Worm (Caenorhabditis elegans) whole organism, L3 larva: Measurements from ENCODE around the gene F08C6.18.

ENCODE experiments used
- ZK546.5 ChIP-seq: sonication (generic microtip); optimal IDR thresholded peaks from 2 replicates; lab custom pipeline; 2017; ENCODE audit warnings: missing biosample characterization, missing genetic modification characterization
- aly-2 ChIP-seq: fragments of 150-350 bp; optimal IDR thresholded peaks from 2 replicates; lab custom pipeline; 2014; ENCODE audit warnings: missing biosample characterization, missing genetic modification characterization
- ama-1 ChIP-seq: fragments of 150-350 bp; optimal IDR thresholded peaks from 2 replicates; lab custom pipeline; 2018
- ceh-28 ChIP-seq: fragments of 150-350 bp; optimal IDR thresholded peaks from 2 replicates; lab custom pipeline; 2014; ENCODE audit warnings: missing biosample characterization, missing genetic modification reagents, missing genetic modification characterization
- ceh-82 ChIP-seq: fragments of 150-350 bp; optimal IDR thresholded peaks from 2 replicates; lab custom pipeline; 2014; ENCODE audit warnings: missing biosample characterization, missing genetic modification characterization
- daf-12 ChIP-seq: fragments of 150-350 bp; optimal IDR thresholded peaks from 2 replicates; lab custom pipeline; 2014; ENCODE audit warnings: missing biosample characterization, missing genetic modification reagents, missing genetic modification characterization
- egl-27 ChIP-seq: sonication (generic microtip); optimal IDR thresholded peaks from 4 replicates; lab custom pipeline; 2017; ENCODE audit warnings: missing biosample characterization, missing genetic modification reagents, missing genetic modification characterization
- egl-5 ChIP-seq: fragments of 150-350 bp; optimal IDR thresholded peaks from 2 replicates; lab custom pipeline; 2017; ENCODE audit warnings: missing biosample characterization, missing genetic modification reagents, missing genetic modification characterization, inconsistent platforms
- elt-1 ChIP-seq: fragments of 150-350 bp; optimal IDR thresholded peaks from 2 replicates; lab custom pipeline; 2014; ENCODE audit warnings: missing biosample characterization, missing genetic modification characterization
- elt-2 ChIP-seq: sonication (generic microtip); optimal IDR thresholded peaks from 2 replicates; lab custom pipeline; 2016; ENCODE audit warnings: missing genetic modification reagents, mild to moderate bottlenecking, missing genetic modification characterization, missing compliant biosample characterization
- fkh-10 ChIP-seq: sonication (generic microtip); optimal IDR thresholded peaks from 2 replicates; lab custom pipeline; 2017; ENCODE audit warnings: missing biosample characterization, missing genetic modification reagents, missing genetic modification characterization
- fkh-2 ChIP-seq: fragments of 150-350 bp; optimal IDR thresholded peaks from 2 replicates; lab custom pipeline; 2014; ENCODE audit warnings: missing biosample characterization, missing genetic modification reagents, missing genetic modification characterization
- fos-1 ChIP-seq: fragments of 150-350 bp; optimal IDR thresholded peaks from 2 replicates; lab custom pipeline; 2014; ENCODE audit warnings: missing biosample characterization, missing genetic modification characterization
- jun-1 ChIP-seq: fragments of 150-350 bp; optimal IDR thresholded peaks from 2 replicates; lab custom pipeline; 2014; ENCODE audit warnings: missing biosample characterization, missing genetic modification reagents, missing genetic modification characterization
- lin-15B ChIP-seq: fragments of 150-350 bp; optimal IDR thresholded peaks from 2 replicates; lab custom pipeline; 2014; ENCODE audit warnings: missing biosample characterization, missing genetic modification characterization
- lsy-12 ChIP-seq: sonication (generic microtip); optimal IDR thresholded peaks from 2 replicates; lab custom pipeline; 2016; ENCODE audit warnings: mild to moderate bottlenecking, missing genetic modification characterization, missing compliant biosample characterization
- mdl-1 ChIP-seq: fragments of 150-350 bp; optimal IDR thresholded peaks from 2 replicates; lab custom pipeline; 2014; ENCODE audit warnings: missing biosample characterization, missing genetic modification characterization
- nfya-1 ChIP-seq: sonication (generic microtip); optimal IDR thresholded peaks from 2 replicates; lab custom pipeline; 2017; ENCODE audit warnings: missing genetic modification characterization, mild to moderate bottlenecking, missing compliant biosample characterization, antibody characterized with exemption, moderate library complexity; ENCODE audit not compliant: insufficient read depth
- nhr-11 ChIP-seq: fragments of 150-350 bp; optimal IDR thresholded peaks from 2 replicates; lab custom pipeline; 2014; ENCODE audit warnings: missing biosample characterization, missing genetic modification characterization
- nhr-23 ChIP-seq: fragments of 150-350 bp; optimal IDR thresholded peaks from 2 replicates; lab custom pipeline; 2014; ENCODE audit warnings: missing biosample characterization, missing genetic modification reagents, missing genetic modification characterization
- nhr-237 ChIP-seq: fragments of 150-350 bp; optimal IDR thresholded peaks from 2 replicates; lab custom pipeline; 2014; ENCODE audit warnings: missing biosample characterization, missing genetic modification characterization
- nhr-25 ChIP-seq: sonication (generic microtip); optimal IDR thresholded peaks from 2 replicates; lab custom pipeline; 2017; ENCODE audit warnings: missing biosample characterization, missing genetic modification characterization
- nhr-28 ChIP-seq: fragments of 150-350 bp; optimal IDR thresholded peaks from 2 replicates; lab custom pipeline; 2014; ENCODE audit warnings: missing biosample characterization, missing genetic modification characterization
- nhr-43 ChIP-seq: sonication (generic microtip); optimal IDR thresholded peaks from 2 replicates; lab custom pipeline; 2016; ENCODE audit warnings: mild to moderate bottlenecking, missing genetic modification characterization, missing compliant biosample characterization; ENCODE audit not compliant: poor library complexity, severe bottlenecking
- nhr-67 ChIP-seq: fragments of 150-350 bp; optimal IDR thresholded peaks from 2 replicates; lab custom pipeline; 2014; ENCODE audit warnings: missing biosample characterization, missing genetic modification characterization
- nhr-77 ChIP-seq: fragments of 150-350 bp; optimal IDR thresholded peaks from 2 replicates; lab custom pipeline; 2014; ENCODE audit warnings: missing biosample characterization, missing genetic modification characterization
- pqm-1 ChIP-seq: fragments of 150-350 bp; optimal IDR thresholded peaks from 2 replicates; lab custom pipeline; 2017; ENCODE audit warnings: missing biosample characterization, missing genetic modification characterization, inconsistent platforms
- sea-2 ChIP-seq: fragments of 150-350 bp; sonication (generic microtip); optimal IDR thresholded peaks from 4 replicates; lab custom pipeline; 2014; ENCODE audit warnings: missing biosample characterization, missing genetic modification reagents, missing genetic modification characterization
- zag-1 ChIP-seq: fragments of 150-350 bp; optimal IDR thresholded peaks from 2 replicates; lab custom pipeline; 2014; ENCODE audit warnings: missing biosample characterization, missing genetic modification characterization
- ztf-4 ChIP-seq: fragments of 150-350 bp; optimal IDR thresholded peaks from 2 replicates; lab custom pipeline; 2014; ENCODE audit warnings: missing biosample characterization, missing genetic modification characterization

Gene F08C6.18

DNA sequence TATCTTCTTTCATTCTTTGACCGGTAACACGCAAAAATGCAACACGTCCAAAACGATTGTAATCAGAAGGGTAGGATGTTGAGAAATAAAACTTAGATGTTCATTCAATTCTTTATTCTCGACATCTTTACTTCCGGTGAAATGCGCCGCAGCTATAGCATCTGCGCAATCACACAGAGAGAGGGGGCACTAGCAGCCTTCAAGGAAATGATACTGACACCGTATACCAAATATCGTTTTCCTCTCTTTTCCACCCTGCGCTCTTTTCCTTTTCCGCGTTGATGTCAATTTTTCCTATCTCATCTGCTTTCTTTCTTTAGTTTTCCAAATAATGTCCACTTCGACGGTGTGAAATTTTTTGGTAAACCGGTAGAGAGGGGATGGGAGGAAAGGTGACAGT is 17.3 kb upstream of the F08C6.18 start:
- TF ChIP-seq aly-2, result no peak
- no peak for TF ChIP-seq nhr-28 (tag; lab: Kevin White, UChicago)
- TF ChIP-seq egl-27, result no peak
- no peak for TF ChIP-seq mdl-1 (tag; lab: Kevin White, UChicago)
- peak; percentile 55 for TF ChIP-seq nhr-23
- peak; percentile 23 for TF ChIP-seq ceh-28

DNA sequence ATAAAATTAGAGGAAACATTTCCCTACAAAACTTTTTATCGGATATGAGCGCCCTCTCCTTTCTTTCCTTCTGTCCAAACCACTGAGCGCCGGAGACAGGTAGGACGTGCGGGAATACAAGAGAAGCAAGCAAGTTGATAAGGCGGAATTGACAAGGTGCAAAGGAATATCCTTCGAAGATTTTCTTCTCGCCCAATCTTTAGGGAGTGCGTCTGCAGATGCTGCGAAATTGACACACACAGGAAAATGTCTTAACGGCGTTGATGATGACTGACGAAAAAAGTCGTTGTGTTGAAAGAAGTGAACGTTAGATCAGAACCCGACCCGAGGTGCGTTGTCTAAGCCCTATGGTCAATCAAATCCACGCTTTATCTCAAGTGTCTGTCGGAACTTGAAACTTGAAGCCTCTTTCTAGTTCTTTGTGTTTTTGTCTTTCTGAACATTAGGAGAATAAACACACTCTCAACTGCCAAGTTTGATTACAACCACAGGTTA is 14.4 kb upstream of the F08C6.18 start:
- TF ChIP-seq nhr-43 (peak; percentile 7), zag-1 (tag; lab: Kevin White, UChicago) (no peak)

DNA sequence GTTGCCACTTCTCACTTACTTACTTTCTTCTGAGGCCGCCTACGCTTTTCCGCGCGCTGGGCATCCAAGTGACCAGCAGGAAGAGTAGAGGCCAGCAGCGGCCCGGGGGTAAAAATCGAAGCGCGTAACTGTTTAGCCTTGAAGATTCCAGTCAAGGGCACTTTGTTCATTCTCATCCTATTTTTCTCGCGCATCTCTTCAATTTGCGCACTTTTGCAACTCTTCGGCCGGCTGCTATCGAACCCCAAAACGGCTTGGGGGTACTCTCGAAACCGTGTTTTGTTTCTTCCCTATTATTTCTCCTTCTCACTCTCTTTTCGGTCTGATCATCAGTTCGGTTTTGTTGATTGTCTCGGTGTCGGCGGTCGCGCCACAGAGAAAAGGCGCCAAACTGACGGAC is 13.2 kb upstream of the F08C6.18 start:
- TF ChIP-seq ama-1 (lab: Kevin White, UChicago) (peak; percentile 53), lsy-12 (no peak), lin-15B (tag; lab: Kevin White, UChicago) (no peak), nhr-23 (peak; percentile 42), pqm-1 (no peak), elt-1 (no peak), fkh-2 (tag; lab: Kevin White, UChicago) (no peak), ceh-28 (peak; percentile 32), jun-1 (tag; lab: Kevin White, UChicago) (no peak), nhr-25 (tag; lab: Kevin White, UChicago) (peak; percentile 47)
- TF ChIP-seq, all 47 proteins: peak for 4

DNA sequence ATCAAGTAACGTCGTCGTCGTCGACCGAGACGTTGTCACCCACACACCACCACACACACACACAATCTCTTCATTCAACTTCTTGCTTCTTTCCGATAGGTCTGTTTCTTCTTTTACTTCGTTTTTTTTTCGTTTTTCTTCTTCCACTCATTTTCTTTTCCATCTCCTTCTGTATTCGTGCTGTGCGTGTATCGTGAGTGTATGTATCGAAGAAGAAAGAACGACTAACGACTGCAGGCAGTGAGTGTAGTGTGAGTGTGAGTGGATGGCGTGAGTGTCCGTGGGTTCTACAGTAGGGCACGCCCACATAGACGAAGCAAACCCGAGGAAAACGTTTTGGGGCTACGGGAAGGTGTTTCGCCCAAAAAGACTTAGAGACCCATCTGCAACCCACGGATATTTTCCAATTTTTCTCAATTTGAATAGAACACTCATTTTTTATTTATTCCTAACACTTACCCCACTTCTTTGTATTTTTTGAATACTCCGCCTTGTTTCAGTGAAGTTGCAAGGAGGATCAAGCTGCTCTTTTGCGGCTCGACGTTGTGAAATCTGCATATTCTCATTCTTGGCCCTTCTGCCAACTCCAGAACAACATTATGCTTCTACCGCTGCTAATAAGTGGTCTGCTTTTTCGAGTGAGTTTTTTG is 12.3 kb upstream of the F08C6.18 start, which contains the start of gene adt-2:
Gene adt-2, plus strand, starts transcription at position 600 of the 650 bp plus-strand sequence.
- no peak for TF ChIP-seq nhr-11 (tag; lab: Kevin White, UChicago)
- TF ChIP-seq nhr-25 (tag; lab: Kevin White, UChicago), result peak; percentile 83
- TF ChIP-seq nfya-1 (tag; lab: Kevin White, UChicago), result peak; percentile 3
- peak; percentile 1 for TF ChIP-seq ceh-28
- TF ChIP-seq nhr-23, result peak; percentile 78
- TF ChIP-seq nhr-43, result peak; percentile 9
- no peak for TF ChIP-seq nhr-67 (tag; lab: Kevin White, UChicago)

DNA sequence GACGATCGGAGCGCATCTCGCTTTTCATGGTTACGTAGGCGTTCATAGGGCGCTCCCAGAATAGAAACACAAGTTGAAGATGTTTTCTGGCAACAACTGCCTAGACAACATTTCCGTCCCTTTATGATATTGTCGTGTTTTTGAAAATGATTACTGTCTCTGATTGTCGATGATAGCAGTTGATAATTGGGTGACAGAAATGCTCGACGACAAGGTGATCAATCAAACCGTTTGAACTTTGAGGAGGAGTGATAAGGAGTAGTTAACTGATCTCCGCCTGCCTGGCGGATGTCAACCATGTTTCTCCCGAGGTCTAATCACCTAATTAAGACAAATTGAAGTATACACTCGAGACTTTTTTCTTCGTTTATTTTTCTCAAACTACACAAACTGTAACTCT is 10.5 kb upstream of the F08C6.18 start:
- TF ChIP-seq sea-2 (GFP tag; lab: Kevin White, UChicago), result no peak
- no peak for TF ChIP-seq ZK546.5 (tag; lab: Kevin White, UChicago)
- TF ChIP-seq fkh-2 (tag; lab: Kevin White, UChicago), result no peak
- no peak for TF ChIP-seq elt-2 (tag; lab: Kevin White, UChicago)
- TF ChIP-seq daf-12, result no peak
- no peak for TF ChIP-seq nhr-77 (tag; lab: Kevin White, UChicago)
- TF ChIP-seq nhr-237, result no peak
- no peak for TF ChIP-seq zag-1 (tag; lab: Kevin White, UChicago)
- TF ChIP-seq, all 47 proteins: peak for 0

DNA sequence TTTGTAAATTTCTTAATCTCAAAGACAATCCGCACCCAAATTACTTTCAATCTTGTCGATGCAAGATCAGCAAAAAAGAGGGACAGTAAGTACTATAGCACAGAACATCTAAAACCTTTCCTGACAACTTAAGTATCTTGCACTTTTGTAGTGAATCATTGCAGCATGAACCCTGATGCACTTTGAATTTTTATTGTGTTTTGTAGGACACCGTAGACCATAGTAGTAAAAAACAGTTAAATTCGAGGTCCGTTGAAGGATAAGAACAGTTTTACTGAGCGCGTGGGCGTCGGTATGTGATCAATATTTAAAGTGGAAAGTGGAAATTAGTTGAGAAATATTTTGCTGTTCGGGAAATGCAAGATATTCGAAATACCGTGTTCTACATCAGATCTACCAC is 8.8 kb upstream of the F08C6.18 start:
- TF ChIP-seq elt-2 (tag; lab: Kevin White, UChicago), result no peak
- no peak for TF ChIP-seq fkh-2 (tag; lab: Kevin White, UChicago)
- no peak for TF ChIP-seq ceh-82 (tag; lab: Kevin White, UChicago)
- no peak for TF ChIP-seq nhr-23

DNA sequence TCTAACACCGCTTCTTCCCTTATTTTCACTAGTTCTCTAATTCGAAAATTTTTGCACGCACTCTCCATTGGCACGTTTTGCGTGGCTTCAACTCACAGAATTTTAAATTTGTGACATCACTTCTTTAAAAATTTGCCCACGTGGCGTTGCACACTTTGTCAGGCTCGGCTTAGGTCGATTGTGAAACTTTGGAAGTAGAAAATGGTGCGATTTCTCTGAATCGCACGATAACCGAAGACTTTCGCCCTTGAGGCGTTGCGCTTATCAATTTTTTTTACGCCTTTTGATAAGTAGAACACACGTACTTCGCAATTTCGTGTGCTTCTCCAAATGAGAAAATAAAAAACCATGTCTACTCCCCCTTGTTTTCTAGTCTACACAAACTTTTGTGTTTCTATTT is 4.9 kb upstream of the F08C6.18 start:
- TF ChIP-seq elt-2 (tag; lab: Kevin White, UChicago) (peak; percentile 92), aly-2 (no peak), nhr-23 (no peak), egl-27 (no peak), egl-5 (tag; lab: Kevin White, UChicago) (no peak), mdl-1 (tag; lab: Kevin White, UChicago) (peak; percentile 46), nfya-1 (tag; lab: Kevin White, UChicago) (peak; percentile 25), nhr-237 (no peak), nhr-77 (tag; lab: Kevin White, UChicago) (no peak), pqm-1 (peak; percentile 75), ztf-4 (tag; lab: Kevin White, UChicago) (no peak), fkh-10 (no peak), fos-1 (no peak), lsy-12 (no peak)
